Worm (Caenorhabditis elegans): ENCODE measurements around the gene W09G12.10.

- TF ChIP-seq elt-3 (tag; optimal IDR thresholded peaks at IDR 0.05) (no peak), lsy-2 (tag; optimal IDR thresholded peaks at IDR 0.05) (no peak), sptf-1 (tag; optimal IDR thresholded peaks at IDR 0.05) (no peak), C16A3.4 (tag; optimal IDR thresholded peaks at IDR 0.05) (no peak), ces-1 (GFP tag; optimal IDR thresholded peaks at IDR 0.05) (no peak), jun-1 (tag; optimal IDR thresholded peaks at IDR 0.05) (no peak), nhr-11 (tag; optimal IDR thresholded peaks at IDR 0.05) (no peak), tbx-2 (tag; optimal IDR thresholded peaks at IDR 0.05) (no peak), skn-1 (tag; optimal IDR thresholded peaks at IDR 0.05) (no peak), blmp-1 (tag; optimal IDR thresholded peaks at IDR 0.05) (no peak)
Measured at ce11 chrIV:1246762-1247436, 25.8 kb upstream of the W09G12.10 start, which contains the start of the genes clec-165 and F38A1.11.
